Worm (Caenorhabditis elegans) whole organism, L3 larva: ENCODE results near the gene gpx-6.

ENCODE experiments used
- ceh-16 ChIP-seq: sonication (generic microtip); optimal IDR thresholded peaks from 2 replicates; lab custom pipeline; 2017; ENCODE audit warnings: missing biosample characterization, missing genetic modification characterization
- daf-12 ChIP-seq: fragments of 150-350 bp; optimal IDR thresholded peaks from 2 replicates; lab custom pipeline; 2014; ENCODE audit warnings: missing biosample characterization, missing genetic modification reagents, missing genetic modification characterization
- egl-27 ChIP-seq: sonication (generic microtip); optimal IDR thresholded peaks from 4 replicates; lab custom pipeline; 2017; ENCODE audit warnings: missing biosample characterization, missing genetic modification reagents, missing genetic modification characterization
- fkh-10 ChIP-seq: sonication (generic microtip); optimal IDR thresholded peaks from 2 replicates; lab custom pipeline; 2017; ENCODE audit warnings: missing biosample characterization, missing genetic modification reagents, missing genetic modification characterization
- lin-15B ChIP-seq: fragments of 150-350 bp; optimal IDR thresholded peaks from 2 replicates; lab custom pipeline; 2014; ENCODE audit warnings: missing biosample characterization, missing genetic modification characterization
- nhr-12 ChIP-seq: fragments of 150-350 bp; optimal IDR thresholded peaks from 2 replicates; lab custom pipeline; 2014; ENCODE audit warnings: missing biosample characterization, missing genetic modification characterization
- nhr-25 ChIP-seq: sonication (generic microtip); optimal IDR thresholded peaks from 2 replicates; lab custom pipeline; 2017; ENCODE audit warnings: missing biosample characterization, missing genetic modification characterization
- nhr-43 ChIP-seq: sonication (generic microtip); optimal IDR thresholded peaks from 2 replicates; lab custom pipeline; 2016; ENCODE audit warnings: mild to moderate bottlenecking, missing genetic modification characterization, missing compliant biosample characterization; ENCODE audit not compliant: poor library complexity, severe bottlenecking
- nhr-77 ChIP-seq: fragments of 150-350 bp; optimal IDR thresholded peaks from 2 replicates; lab custom pipeline; 2014; ENCODE audit warnings: missing biosample characterization, missing genetic modification characterization
- unc-62 ChIP-seq: fragments of 150-350 bp; sonication (generic microtip); optimal IDR thresholded peaks from 4 replicates; lab custom pipeline; 2014; ENCODE audit warnings: missing biosample characterization, missing genetic modification reagents, missing genetic modification characterization
- ztf-11 ChIP-seq: fragments of 150-350 bp; optimal IDR thresholded peaks from 2 replicates; lab custom pipeline; 2014; ENCODE audit warnings: missing biosample characterization, missing genetic modification characterization
- ztf-4 ChIP-seq: fragments of 150-350 bp; optimal IDR thresholded peaks from 2 replicates; lab custom pipeline; 2014; ENCODE audit warnings: missing biosample characterization, missing genetic modification characterization

ce11 chrIV:8255221-8255620 lies 33.2 kb downstream of the gpx-6 start:
- TF ChIP-seq ztf-11 (tag; lab: Kevin White, UChicago) (no peak), ceh-16 (no peak), nhr-12 (tag; lab: Kevin White, UChicago) (no peak), lin-15B (tag; lab: Kevin White, UChicago) (no peak), nhr-77 (tag; lab: Kevin White, UChicago) (no peak), egl-27 (no peak), nhr-43 (tag; lab: Kevin White, UChicago) (no peak), unc-62 (GFP tag; lab: Kevin White, UChicago) (no peak), fkh-10 (GFP tag; lab: Kevin White, UChicago) (no peak), nhr-25 (tag; lab: Kevin White, UChicago) (no peak), ztf-4 (tag; lab: Kevin White, UChicago) (no peak), daf-12 (no peak)
